Worm (Caenorhabditis elegans): Measurements from ENCODE around the gene F40F8.12.
A peak's percentile ranks its signal among the peaks of the same experiment; 100 is the strongest.

The F40F8.12 gene

DNA sequence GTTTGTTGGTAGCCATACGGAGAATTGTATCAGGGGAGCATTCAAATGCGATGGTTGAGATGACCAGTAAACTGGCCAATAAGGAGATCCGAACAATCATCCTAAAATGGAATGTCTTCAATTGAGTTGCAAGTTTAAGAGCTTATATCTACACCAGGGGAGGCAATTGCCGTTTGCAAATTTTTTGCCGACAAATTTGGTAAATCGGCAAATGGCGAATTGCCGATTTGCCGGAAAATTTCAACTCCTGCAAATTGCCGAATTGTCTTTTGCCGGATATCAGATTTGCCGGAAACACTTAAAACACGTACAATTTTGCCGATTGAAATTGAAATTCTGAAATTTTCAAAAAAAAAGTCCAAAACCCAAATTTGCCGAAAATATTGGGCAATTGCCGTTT, 5.2 kb downstream of the F40F8.12 start, which contains the start of gene F40F8.5:
Gene F40F8.5, minus strand, starts transcription at position 101 of the 400 bp plus-strand sequence.
- TF ChIP-seq mab-5 (tag; optimal IDR thresholded peaks at IDR 0.05) (no peak), nhr-237 (tag; optimal IDR thresholded peaks at IDR 0.05) (no peak)

DNA sequence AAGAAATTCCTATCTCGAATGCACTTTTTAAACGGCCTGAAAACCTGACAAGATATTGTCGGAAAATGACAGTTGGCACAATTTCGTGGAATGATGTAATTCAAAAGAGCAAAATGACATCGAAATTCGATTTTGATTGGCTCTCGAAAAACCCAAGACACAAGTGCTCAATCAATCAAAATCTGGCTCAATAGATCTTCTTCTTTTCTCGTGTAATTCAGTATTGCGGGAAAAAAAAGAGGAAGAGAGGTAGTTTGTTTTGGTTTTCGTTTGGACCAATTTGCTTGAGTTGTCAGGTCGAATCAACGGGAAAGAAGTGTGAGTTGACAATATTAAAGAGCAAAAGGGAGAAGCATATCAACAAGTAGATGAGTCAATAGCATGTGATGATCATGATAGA, 6.2 kb downstream of the F40F8.12 start:
- peak; percentile 78 for TF ChIP-seq unc-62 (GFP tag; optimal IDR thresholded peaks at IDR 0.05)
- TF ChIP-seq snpc-4 (tag; optimal IDR thresholded peaks at IDR 0.05) = no peak

ce11 chrII:11140140-11140539, 10.5 kb downstream of the F40F8.12 start, which contains the start of gene F40F8.4:
F40F8.4 (minus strand) TSS chrII:11140240.
- TF ChIP-seq bed-3 (GFP tag; optimal IDR thresholded peaks at IDR 0.05) (no peak), unc-39 (tag; optimal IDR thresholded peaks at IDR 0.05) (no peak), ham-2 (GFP tag; optimal IDR thresholded peaks at IDR 0.05) (no peak), M03D4.4 (tag; optimal IDR thresholded peaks at IDR 0.05) (no peak), sem-2 (GFP tag; optimal IDR thresholded peaks at IDR 0.05) (no peak), ztf-11 (tag; optimal IDR thresholded peaks at IDR 0.05) (no peak), elt-1 (tag; optimal IDR thresholded peaks at IDR 0.05; ENCODE audit: borderline replicate concordance, insufficient read depth) (no peak), nhr-237 (tag; optimal IDR thresholded peaks at IDR 0.05) (no peak), nhr-2 (tag; optimal IDR thresholded peaks at IDR 0.05) (no peak), nhr-12 (tag; optimal IDR thresholded peaks at IDR 0.05) (no peak), mls-2 (tag; optimal IDR thresholded peaks at IDR 0.05) (no peak), flh-1 (GFP tag; optimal IDR thresholded peaks at IDR 0.05) (no peak)

DNA sequence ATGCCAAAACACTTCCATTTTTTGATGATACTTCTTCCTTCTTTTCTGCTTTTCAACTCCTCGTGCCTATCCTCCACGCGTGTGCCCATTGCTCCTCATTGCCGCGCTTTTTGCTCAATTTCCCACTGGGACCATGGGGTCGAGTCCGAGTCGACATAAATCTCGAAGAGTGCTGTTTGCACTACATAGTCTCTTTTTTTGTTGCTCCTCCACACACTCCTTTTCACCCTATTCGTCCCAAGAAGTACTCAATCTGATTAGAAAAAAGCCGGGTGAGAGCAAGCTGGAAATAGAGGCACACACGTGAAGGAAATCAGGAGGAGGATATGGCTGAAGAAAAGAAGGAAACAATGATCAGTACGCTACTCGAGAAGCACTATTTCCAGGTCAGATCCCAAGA, 13.0 kb downstream of the F40F8.12 start, which contains the start of gene arrd-6:
Gene arrd-6, plus strand, starts transcription at position 169 of the 400 bp plus-strand sequence.
- no peak for TF ChIP-seq snpc-4 (tag; optimal IDR thresholded peaks at IDR 0.05)
- TF ChIP-seq pha-4 (tag; optimal IDR thresholded peaks at IDR 0.05) = no peak
- TF ChIP-seq ceh-83 (GFP tag; optimal IDR thresholded peaks at IDR 0.05) = no peak
- TF ChIP-seq bed-3 (GFP tag; optimal IDR thresholded peaks at IDR 0.05) = no peak
- no peak for TF ChIP-seq lsy-2 (tag; optimal IDR thresholded peaks at IDR 0.05)

DNA sequence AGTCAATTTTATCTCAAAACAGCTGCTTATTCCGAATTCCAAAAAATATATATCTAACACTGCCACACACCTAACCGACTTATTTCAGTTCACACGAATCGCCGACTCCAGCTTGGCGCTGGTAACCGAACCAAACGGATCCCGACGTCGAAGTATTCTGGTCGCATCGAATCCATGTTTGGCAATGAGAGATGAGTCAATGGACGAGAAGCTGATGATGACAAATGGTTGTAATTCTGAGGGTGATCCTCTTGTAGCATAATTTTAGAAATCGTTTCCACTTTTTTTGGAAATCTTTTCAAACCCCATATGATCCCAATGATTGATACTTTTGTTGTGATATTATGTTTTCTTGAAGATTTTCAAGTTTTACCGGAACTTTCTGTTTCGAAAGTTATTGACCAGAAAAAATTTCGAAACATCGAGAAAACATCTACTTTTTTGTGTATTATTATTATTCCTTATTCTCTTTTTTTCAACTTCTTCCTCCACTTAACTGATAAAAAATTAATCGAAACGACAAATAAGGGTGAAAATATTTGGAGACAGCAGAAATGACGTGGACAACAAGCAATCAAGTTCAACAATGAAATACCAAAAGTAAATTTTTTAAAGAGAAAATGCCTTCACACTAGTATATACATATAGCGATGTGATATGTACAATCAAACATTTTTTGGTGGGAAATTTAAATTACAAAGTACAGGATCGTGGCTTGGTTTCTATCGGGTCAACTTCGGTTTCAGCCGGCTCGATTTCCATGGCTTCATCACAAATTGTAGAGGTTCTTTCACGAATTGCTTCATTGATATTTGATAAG, 20.5 kb downstream of the F40F8.12 start:
- no peak for TF ChIP-seq sem-2 (GFP tag; optimal IDR thresholded peaks at IDR 0.05)
- TF ChIP-seq unc-62 (GFP tag; optimal IDR thresholded peaks at IDR 0.05) = no peak
- TF ChIP-seq ceh-39 (tag; optimal IDR thresholded peaks at IDR 0.05) = no peak
- TF ChIP-seq tbx-8 (GFP tag; optimal IDR thresholded peaks at IDR 0.05) = no peak
- TF ChIP-seq drap-1 (GFP tag; optimal IDR thresholded peaks at IDR 0.05) = no peak
- no peak for TF ChIP-seq elt-3 (tag; optimal IDR thresholded peaks at IDR 0.05)
- no peak for TF ChIP-seq nhr-12 (tag; optimal IDR thresholded peaks at IDR 0.05)
- TF ChIP-seq lin-13 (tag; optimal IDR thresholded peaks at IDR 0.05) = no peak
- no peak for TF ChIP-seq cnd-1 (tag; optimal IDR thresholded peaks at IDR 0.05)

DNA sequence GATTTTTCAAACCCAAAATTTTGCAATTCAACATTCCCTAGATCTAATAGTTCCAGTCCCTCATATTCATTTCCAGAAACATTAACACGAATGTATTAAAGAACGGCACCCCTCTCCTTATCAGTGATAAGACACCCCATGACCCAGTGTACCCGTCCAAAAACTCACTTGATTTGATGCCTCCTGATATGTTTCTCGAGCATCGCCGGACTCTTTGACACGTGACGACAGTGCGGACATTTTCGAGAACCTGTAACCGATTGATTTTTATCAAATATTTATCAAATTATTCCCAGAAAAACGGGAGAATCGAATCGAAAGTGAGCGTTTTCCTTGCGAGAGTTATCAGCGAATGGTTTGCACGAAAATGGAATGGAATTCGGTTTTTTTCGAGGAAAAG, 21.4 kb downstream of the F40F8.12 start:
- TF ChIP-seq lin-32 (GFP tag; optimal IDR thresholded peaks at IDR 0.05) = no peak
- no peak for TF ChIP-seq mep-1 (tag; optimal IDR thresholded peaks at IDR 0.05)
- no peak for TF ChIP-seq blmp-1 (tag; optimal IDR thresholded peaks at IDR 0.05)
- no peak for TF ChIP-seq unc-62 (GFP tag; optimal IDR thresholded peaks at IDR 0.05)
- no peak for TF ChIP-seq ham-2 (GFP tag; optimal IDR thresholded peaks at IDR 0.05)
- no peak for TF ChIP-seq lsy-2 (tag; optimal IDR thresholded peaks at IDR 0.05)
- TF ChIP-seq ceh-43 (GFP tag; optimal IDR thresholded peaks at IDR 0.05) = no peak
- TF ChIP-seq ceh-39 (tag; optimal IDR thresholded peaks at IDR 0.05) = no peak
- no peak for TF ChIP-seq lin-13 (tag; optimal IDR thresholded peaks at IDR 0.05)
- TF ChIP-seq bed-3 (GFP tag; optimal IDR thresholded peaks at IDR 0.05) = no peak

Measured in whole organism, mixed stage, embryonic.